Worm (Caenorhabditis elegans) whole organism, L4 larva: ENCODE data around the gene ZK1127.13.
"Not testable (repeated sequence)": the region's sequence is repeated elsewhere in the genome, so short reads cannot be mapped to it uniquely, and the experiment has no call there.

Experiments
- D1046.2 ChIP-seq: fragments of 200-800 bp; sonication (Bioruptor generic); IDR thresholded peaks from 2 replicates; pipeline ENCODE4 v1.3.6; 2022; ENCODE audit warnings: missing genetic modification characterization, missing compliant biosample characterization
- F10B5.3 ChIP-seq: sonication (generic microtip); optimal IDR thresholded peaks from 2 replicates; lab custom pipeline; 2016; ENCODE audit warnings: mild to moderate bottlenecking, missing genetic modification characterization, missing compliant biosample characterization
- F37D6.2 ChIP-seq: sonication (generic microtip); optimal IDR thresholded peaks from 2 replicates; lab custom pipeline; 2016; ENCODE audit warnings: mild to moderate bottlenecking, missing genetic modification characterization, missing compliant biosample characterization
- F44E2.7 ChIP-seq: fragments of 200-800 bp; sonication (Bioruptor generic); IDR thresholded peaks from 2 replicates; pipeline ENCODE4 v2.1.2; 2022; ENCODE audit warnings: missing genetic modification characterization, missing compliant biosample characterization
- R02D3.7 ChIP-seq: fragments of 150-350 bp; sonication (generic microtip); optimal IDR thresholded peaks from 3 replicates; lab custom pipeline; 2014; ENCODE audit warnings: missing biosample characterization, missing genetic modification characterization
- ama-1 ChIP-seq: fragments of 150-350 bp; optimal IDR thresholded peaks from 2 replicates; lab custom pipeline; 2014; ENCODE audit warnings: inconsistent platforms, mixed read lengths
- ceh-32 ChIP-seq: sonication (generic microtip); optimal IDR thresholded peaks from 2 replicates; lab custom pipeline; 2016; ENCODE audit warnings: mild to moderate bottlenecking, missing genetic modification characterization, missing compliant biosample characterization; ENCODE audit not compliant: poor library complexity
- ceh-82 ChIP-seq: sonication (generic microtip); optimal IDR thresholded peaks from 2 replicates; lab custom pipeline; 2017; ENCODE audit warnings: missing biosample characterization, missing genetic modification characterization
- ces-1 ChIP-seq: fragments of 150-350 bp; sonication (generic microtip); optimal IDR thresholded peaks from 4 replicates; lab custom pipeline; 2014; ENCODE audit warnings: missing biosample characterization, missing genetic modification reagents, missing genetic modification characterization
- ctbp-1 ChIP-seq: fragments of 200-800 bp; sonication (Bioruptor generic); IDR thresholded peaks from 2 replicates; pipeline ENCODE4 v1.3.6; 2022; ENCODE audit warnings: missing genetic modification reagents, missing genetic modification characterization, missing compliant biosample characterization
- daf-16 ChIP-seq, 3 experiments: sonication (generic microtip); optimal IDR thresholded peaks; 2 replicates each; lab custom pipeline; 2016 to 2017; ENCODE audit warnings: missing genetic modification characterization in 3 of 3, missing genetic modification reagents in 3 of 3, mild to moderate bottlenecking in 2 of 3, missing compliant biosample characterization in 2 of 3, missing biosample characterization in 1 of 3, moderate library complexity in 1 of 3
- dmd-9 ChIP-seq: fragments of 200-800 bp; sonication (Bioruptor generic); IDR thresholded peaks from 2 replicates; pipeline ENCODE4 v1.3.6; 2022; ENCODE audit warnings: missing genetic modification reagents, missing genetic modification characterization, missing compliant biosample characterization
- dve-1 ChIP-seq: sonication (generic microtip); optimal IDR thresholded peaks from 2 replicates; lab custom pipeline; 2017; ENCODE audit warnings: antibody characterized with exemption, mild to moderate bottlenecking, missing genetic modification characterization, missing compliant biosample characterization; ENCODE audit not compliant: insufficient read depth
- hif-1 ChIP-seq, 2 experiments: sonication (generic microtip); optimal IDR thresholded peaks; 2 replicates each; lab custom pipeline; 2016 to 2017; ENCODE audit warnings: missing compliant biosample characterization in 2 of 2, missing genetic modification characterization in 2 of 2, missing genetic modification reagents in 2 of 2, missing genotype in 2 of 2, mild to moderate bottlenecking in 1 of 2
- hlh-30 ChIP-seq: sonication (generic microtip); optimal IDR thresholded peaks from 2 replicates; lab custom pipeline; 2017; ENCODE audit warnings: antibody characterized with exemption, mild to moderate bottlenecking, missing genetic modification characterization, missing compliant biosample characterization; ENCODE audit not compliant: insufficient read depth
- lim-7 ChIP-seq: fragments of 200-800 bp; sonication (Bioruptor generic); IDR thresholded peaks from 2 replicates; pipeline ENCODE4 v1.3.6; 2022; ENCODE audit warnings: missing genetic modification characterization, missing compliant biosample characterization
- lin-13 ChIP-seq: fragments of 150-350 bp; optimal IDR thresholded peaks from 2 replicates; lab custom pipeline; 2014; ENCODE audit warnings: missing biosample characterization, missing genetic modification reagents, missing genetic modification characterization
- madf-5 ChIP-seq, 2 experiments: fragments of 200-800 bp; sonication (Bioruptor generic); IDR thresholded peaks; 2 replicates each; pipeline ENCODE4 v1.3.6; 2022; ENCODE audit warnings: missing compliant biosample characterization in 2 of 2, missing genetic modification characterization in 2 of 2
- mep-1 ChIP-seq: fragments of 150-350 bp; sonication (generic microtip); optimal IDR thresholded peaks from 3 replicates; lab custom pipeline; 2014; ENCODE audit warnings: missing biosample characterization, missing genetic modification characterization
- nhr-48 ChIP-seq: sonication (generic microtip); optimal IDR thresholded peaks from 2 replicates; lab custom pipeline; 2016; ENCODE audit warnings: mild to moderate bottlenecking, missing genetic modification characterization, missing compliant biosample characterization
- php-3 ChIP-seq: fragments of 200-800 bp; sonication (Bioruptor generic); IDR thresholded peaks from 2 replicates; pipeline ENCODE4 v1.3.6; 2022; ENCODE audit warnings: missing genetic modification reagents, missing genetic modification characterization, missing compliant biosample characterization
- rbr-2 ChIP-seq: sonication (generic microtip); optimal IDR thresholded peaks from 2 replicates; lab custom pipeline; 2016; ENCODE audit warnings: missing genotype, missing genetic modification characterization, missing compliant biosample characterization
- sdz-12 ChIP-seq: fragments of 200-800 bp; sonication (Bioruptor generic); optimal IDR thresholded peaks from 2 replicates; lab custom pipeline; 2018; ENCODE audit warnings: mild to moderate bottlenecking, missing genetic modification characterization, missing compliant biosample characterization
- snpc-1.2 ChIP-seq: fragments of 200-800 bp; sonication (Bioruptor generic); IDR thresholded peaks from 2 replicates; pipeline ENCODE4 v1.3.6; 2022; ENCODE audit warnings: missing genetic modification reagents, missing genetic modification characterization, missing compliant biosample characterization
- snpc-4 ChIP-seq: fragments of 150-350 bp; optimal IDR thresholded peaks from 2 replicates; lab custom pipeline; 2014; ENCODE audit warnings: missing biosample characterization, missing genetic modification characterization
- unc-39 ChIP-seq: sonication (generic microtip); optimal IDR thresholded peaks from 2 replicates; lab custom pipeline; 2017; ENCODE audit warnings: missing biosample characterization, missing genetic modification characterization
- unc-62 ChIP-seq, 3 experiments: fragments of 150-350 bp in 1 of 3; sonication (generic microtip); optimal IDR thresholded peaks in 2 of 3; peaks in 1 of 3; 1 replicate in 1 of 3; 2 replicates in 2 of 3; lab custom pipeline; 2014 to 2017; ENCODE audit warnings: missing biosample characterization in 3 of 3, missing genetic modification characterization in 3 of 3, missing genetic modification reagents in 3 of 3, missing genotype in 1 of 3
- zag-1 ChIP-seq: fragments of 150-350 bp; optimal IDR thresholded peaks from 2 replicates; lab custom pipeline; 2014; ENCODE audit warnings: missing biosample characterization, missing genetic modification characterization
- zip-11 ChIP-seq: fragments of 200-800 bp; sonication (Bioruptor generic); IDR thresholded peaks from 2 replicates; pipeline ENCODE4 v1.3.6; 2022; ENCODE audit warnings: missing genetic modification characterization, missing compliant biosample characterization
- zip-2 ChIP-seq: fragments of 150-350 bp; optimal IDR thresholded peaks from 2 replicates; lab custom pipeline; 2014; ENCODE audit warnings: missing biosample characterization, missing genetic modification characterization
- ztf-11 ChIP-seq: fragments of 150-350 bp; optimal IDR thresholded peaks from 2 replicates; lab custom pipeline; 2014; ENCODE audit warnings: missing biosample characterization, missing genetic modification characterization

Gene ZK1127.13

DNA sequence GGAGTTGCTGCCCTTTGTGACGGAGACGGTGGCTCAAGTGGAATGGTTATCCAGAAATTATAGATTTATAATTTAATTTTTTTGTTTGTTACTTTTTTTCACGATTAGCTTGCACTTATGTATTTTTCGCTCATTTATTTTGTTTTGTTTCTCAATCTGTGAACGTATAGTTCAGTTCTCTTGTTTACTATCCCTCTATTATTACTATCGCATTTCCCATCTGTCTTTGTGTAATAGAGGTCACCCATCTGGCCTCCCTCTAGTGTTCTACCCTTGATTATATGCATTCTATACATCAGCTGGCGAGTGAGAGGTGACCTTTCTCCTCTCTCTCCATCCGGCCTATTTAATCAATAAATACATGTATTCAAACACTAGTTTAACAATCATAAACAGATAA, 30.9 kb downstream of the ZK1127.13 start, which contains the start of the genes T02G5.14 and T02G5.15:
Gene T02G5.14, plus strand, starts transcription at position 301 of the 400 bp plus-strand sequence.
Gene T02G5.15, plus strand, starts transcription at position 301 of the 400 bp plus-strand sequence.
- peak in 1 of 2 experiments; percentile 21 for TF ChIP-seq daf-16 (GFP tag; optimal IDR thresholded peaks at IDR 0.05; lab: Kevin White, UChicago)
- not testable (repeated sequence) for TF ChIP-seq daf-16 (tag; optimal IDR thresholded peaks at IDR 0.05; lab: Kevin White, UChicago)

DNA sequence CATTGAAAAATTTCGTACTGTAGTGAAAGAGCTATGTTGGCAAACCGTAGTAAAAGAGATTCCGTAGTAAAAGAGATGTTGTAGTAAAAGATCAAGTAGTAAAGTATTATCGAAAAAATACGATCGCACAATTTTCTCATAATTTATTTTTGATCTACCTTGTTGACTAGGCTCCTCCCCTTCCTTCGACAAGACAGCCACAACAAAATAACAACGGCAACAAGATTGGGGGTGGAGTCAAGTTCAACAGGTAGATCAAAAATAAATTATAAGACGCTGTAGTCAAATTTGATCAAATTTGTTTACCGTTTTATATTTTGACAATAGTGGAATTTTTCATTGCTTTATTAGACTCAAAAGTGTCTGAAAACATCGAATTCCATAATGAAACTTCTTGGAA, 35.2 kb downstream of the ZK1127.13 start:
- peak in 1 of 2 experiments; percentile 67 for TF ChIP-seq unc-62 (GFP tag; optimal IDR thresholded peaks at IDR 0.05 in 1 of 2; lab: Kevin White, UChicago)
- TF ChIP-seq unc-62 (tag; optimal IDR thresholded peaks at IDR 0.05; lab: Kevin White, UChicago): not testable (repeated sequence)

DNA sequence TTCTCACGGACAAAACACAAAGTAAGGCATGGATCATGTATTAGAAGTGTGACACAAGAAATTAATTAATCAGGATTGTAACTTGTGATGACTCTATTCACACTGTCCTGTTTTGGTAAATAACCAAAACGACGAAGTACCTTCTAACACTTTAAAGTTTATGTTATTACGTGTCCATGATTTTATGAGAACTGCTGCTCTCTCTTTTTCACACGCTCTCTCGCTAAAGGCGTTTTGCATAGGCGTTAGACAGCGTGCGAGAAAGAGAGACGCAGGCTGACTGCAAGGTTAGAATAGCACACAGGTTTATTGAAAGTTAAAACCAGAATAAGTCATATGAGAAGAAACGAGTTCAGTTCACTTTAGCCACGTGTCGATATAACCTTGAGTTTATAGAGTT, 37.0 kb downstream of the ZK1127.13 start:
- TF ChIP-seq R02D3.7 (tag; lab: Kevin White, UChicago): no peak
- TF ChIP-seq lin-13 (GFP tag; lab: Kevin White, UChicago): no peak
- TF ChIP-seq hlh-30 (tag; lab: Kevin White, UChicago): peak; percentile 37

DNA sequence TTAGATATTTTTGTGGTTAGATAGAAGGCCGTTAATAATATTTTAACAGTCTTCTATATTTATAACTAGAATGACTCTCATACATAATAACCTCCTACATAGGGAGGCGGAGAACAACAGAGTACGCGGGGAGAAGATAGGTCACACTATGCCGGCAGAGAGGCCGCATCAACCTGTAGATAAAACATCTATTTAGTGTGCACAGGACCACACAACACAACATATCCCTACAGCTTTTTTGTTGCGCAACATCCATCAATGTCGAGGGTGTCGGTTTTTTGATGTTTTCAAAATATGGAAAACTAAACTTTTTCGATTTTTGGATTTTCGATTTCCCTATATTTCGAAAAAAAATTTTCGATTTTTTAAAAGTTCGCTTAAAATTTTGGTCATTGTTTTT, 37.8 kb downstream of the ZK1127.13 start:
- TF ChIP-seq dve-1 (no peak), zip-2 (tag; lab: Kevin White, UChicago) (no peak), F37D6.2 (tag; lab: Kevin White, UChicago) (no peak), ama-1 (lab: Kevin White, UChicago) (no peak), ces-1 (GFP tag; lab: Kevin White, UChicago) (no peak), zag-1 (tag; lab: Kevin White, UChicago) (no peak), lim-7 (GFP tag; lab: Robert Waterston, UW) (no peak), sdz-12 (GFP tag; lab: Kevin White, UChicago) (no peak), hif-1 (tag; optimal IDR thresholded peaks at IDR 0.05; lab: Kevin White, UChicago) (no peak), php-3 (no peak), ctbp-1 (no peak), F10B5.3 (tag; lab: Kevin White, UChicago) (no peak), ztf-11 (tag; lab: Kevin White, UChicago) (no peak), F44E2.7 (GFP tag; lab: Robert Waterston, UW) (no peak), snpc-4 (tag; lab: Kevin White, UChicago) (no peak), dmd-9 (GFP tag; lab: Robert Waterston, UW) (no peak), D1046.2 (no peak), ceh-82 (no peak), rbr-2 (tag; lab: Kevin White, UChicago) (no peak), mep-1 (tag; lab: Kevin White, UChicago) (no peak)

DNA sequence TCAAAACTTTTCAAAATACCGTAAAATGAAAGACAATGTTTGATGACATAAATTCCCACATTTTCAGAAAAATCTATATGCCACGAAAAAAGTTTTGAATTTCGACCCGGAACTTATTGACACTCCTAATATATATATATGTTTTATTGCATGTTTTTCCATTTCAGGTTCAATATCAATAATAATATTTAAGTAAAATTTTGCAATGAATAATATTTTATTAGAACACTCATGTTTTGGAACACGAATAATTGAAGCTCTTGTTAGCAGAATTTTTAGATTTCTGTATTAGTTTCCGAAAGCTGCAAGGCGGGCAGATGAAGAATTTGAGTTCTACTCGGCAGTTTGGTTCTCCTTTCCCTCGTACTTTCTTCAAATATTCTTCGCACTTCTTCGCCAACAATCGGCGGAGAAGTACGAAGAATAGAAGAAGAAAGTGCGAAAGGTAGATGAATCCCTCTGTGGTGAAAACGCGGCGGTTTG, 40.3 kb downstream of the ZK1127.13 start, which contains the start of gene T02G5.3:
Gene T02G5.3, plus strand, starts transcription at position 51 of the 483 bp plus-strand sequence.
- TF ChIP-seq sdz-12 (GFP tag; lab: Kevin White, UChicago) (no peak), nhr-48 (tag; lab: Kevin White, UChicago) (no peak), unc-39 (tag; lab: Kevin White, UChicago) (no peak), ceh-32 (no peak), snpc-1.2 (GFP tag; lab: Robert Waterston, UW) (no peak), zip-11 (no peak), madf-5 (GFP tag; IDR thresholded peaks at IDR 0.05; lab: Robert Waterston, UW) (no peak), daf-16 (GFP tag; optimal IDR thresholded peaks at IDR 0.05; lab: Kevin White, UChicago) (no peak), daf-16 (tag; optimal IDR thresholded peaks at IDR 0.05; lab: Kevin White, UChicago) (no peak), unc-62 (GFP tag; optimal IDR thresholded peaks at IDR 0.05 in 1 of 2; lab: Kevin White, UChicago) (no peak), unc-62 (tag; optimal IDR thresholded peaks at IDR 0.05; lab: Kevin White, UChicago) (no peak), dmd-9 (GFP tag; lab: Robert Waterston, UW) (no peak)
